Worm (Caenorhabditis elegans) whole organism, L3 larva: ENCODE results near the gene skat-1.

Experiments
- ceh-16 ChIP-seq: sonication (generic microtip); optimal IDR thresholded peaks from 2 replicates; lab custom pipeline; 2017; ENCODE audit warnings: missing biosample characterization, missing genetic modification characterization
- ceh-82 ChIP-seq: fragments of 150-350 bp; optimal IDR thresholded peaks from 2 replicates; lab custom pipeline; 2014; ENCODE audit warnings: missing biosample characterization, missing genetic modification characterization
- daf-12 ChIP-seq: fragments of 150-350 bp; optimal IDR thresholded peaks from 2 replicates; lab custom pipeline; 2014; ENCODE audit warnings: missing biosample characterization, missing genetic modification reagents, missing genetic modification characterization
- elt-3 ChIP-seq, 3 experiments: fragments of 150-350 bp in 1 of 3; sonication (generic microtip) in 2 of 3; optimal IDR thresholded peaks; 2 replicates in 2 of 3; 4 replicates in 1 of 3; lab custom pipeline; 2014 to 2017; ENCODE audit warnings: missing biosample characterization in 3 of 3, missing genetic modification characterization in 3 of 3
- fkh-2 ChIP-seq: fragments of 150-350 bp; optimal IDR thresholded peaks from 2 replicates; lab custom pipeline; 2014; ENCODE audit warnings: missing biosample characterization, missing genetic modification reagents, missing genetic modification characterization
- fos-1 ChIP-seq: fragments of 150-350 bp; optimal IDR thresholded peaks from 2 replicates; lab custom pipeline; 2014; ENCODE audit warnings: missing biosample characterization, missing genetic modification characterization
- mdl-1 ChIP-seq: fragments of 150-350 bp; optimal IDR thresholded peaks from 2 replicates; lab custom pipeline; 2014; ENCODE audit warnings: missing biosample characterization, missing genetic modification characterization
- nhr-237 ChIP-seq: fragments of 150-350 bp; optimal IDR thresholded peaks from 2 replicates; lab custom pipeline; 2014; ENCODE audit warnings: missing biosample characterization, missing genetic modification characterization
- nhr-76 ChIP-seq: fragments of 150-350 bp; sonication (generic microtip); optimal IDR thresholded peaks from 5 replicates; lab custom pipeline; 2014; ENCODE audit warnings: missing biosample characterization, missing genetic modification characterization
- sea-2 ChIP-seq: fragments of 150-350 bp; sonication (generic microtip); optimal IDR thresholded peaks from 4 replicates; lab custom pipeline; 2014; ENCODE audit warnings: missing biosample characterization, missing genetic modification reagents, missing genetic modification characterization
- snpc-4 ChIP-seq: fragments of 150-350 bp; optimal IDR thresholded peaks from 2 replicates; lab custom pipeline; 2014; ENCODE audit warnings: missing biosample characterization, missing genetic modification characterization
- tbx-2 ChIP-seq: sonication (generic microtip); optimal IDR thresholded peaks from 2 replicates; lab custom pipeline; 2016; ENCODE audit warnings: mild to moderate bottlenecking, missing genetic modification characterization, missing compliant biosample characterization
- unc-62 ChIP-seq: fragments of 150-350 bp; sonication (generic microtip); optimal IDR thresholded peaks from 4 replicates; lab custom pipeline; 2014; ENCODE audit warnings: missing biosample characterization, missing genetic modification reagents, missing genetic modification characterization

DNA sequence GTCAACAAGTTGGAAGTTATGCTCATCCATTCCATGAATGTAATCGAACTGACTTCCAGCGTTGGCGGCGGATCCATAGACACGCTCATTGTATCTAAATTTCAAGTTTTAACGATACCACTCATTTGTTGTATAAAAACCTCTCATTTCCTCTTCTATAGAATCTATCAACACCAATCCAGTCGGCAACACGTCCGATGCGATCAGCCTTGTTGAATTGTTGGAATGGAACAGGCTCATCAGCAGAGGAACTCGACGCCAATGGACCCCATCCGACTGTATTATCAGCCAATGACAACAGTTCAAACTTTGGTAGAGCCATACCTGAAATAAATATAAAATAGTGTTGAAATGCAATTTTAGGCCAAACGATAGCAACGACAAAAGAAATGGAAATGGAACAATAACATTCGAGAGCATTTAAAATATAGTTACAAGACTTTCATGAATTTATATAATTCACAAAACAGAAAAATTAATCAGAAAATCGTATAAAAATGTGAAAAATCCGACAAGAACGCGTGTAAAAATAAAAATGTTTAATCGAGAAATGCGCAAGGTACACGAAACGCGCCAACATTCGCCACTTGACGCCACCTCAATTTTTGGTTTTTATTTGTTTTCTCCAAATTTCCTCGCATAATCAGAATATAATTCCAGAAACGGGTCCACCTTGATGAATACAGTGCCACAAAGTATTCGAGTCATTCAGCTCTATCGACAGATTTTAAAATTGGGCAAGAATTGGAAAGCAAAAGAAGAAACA, 25.1 kb downstream of the skat-1 start, which contains the start of the genes eif-3.D and R08D7.4:
- TF ChIP-seq snpc-4 (tag; lab: Kevin White, UChicago): peak; percentile 59
- TF ChIP-seq tbx-2 (tag; lab: Kevin White, UChicago): no peak
- TF ChIP-seq fos-1 (tag; lab: Kevin White, UChicago): no peak
- no peak for TF ChIP-seq sea-2 (GFP tag; lab: Kevin White, UChicago)
- TF ChIP-seq ceh-82 (tag; lab: Kevin White, UChicago): no peak
- no peak for TF ChIP-seq unc-62 (GFP tag; lab: Kevin White, UChicago)
- no peak for TF ChIP-seq elt-3 (tag; optimal IDR thresholded peaks at IDR 0.05; lab: Kevin White, UChicago)
- no peak for TF ChIP-seq ceh-16 (tag; lab: Kevin White, UChicago)
- TF ChIP-seq fkh-2 (tag; lab: Kevin White, UChicago): no peak
- TF ChIP-seq nhr-76 (tag; lab: Kevin White, UChicago): no peak
- no peak for TF ChIP-seq nhr-237 (tag; lab: Kevin White, UChicago)
- TF ChIP-seq mdl-1 (tag; lab: Kevin White, UChicago): no peak
- no peak for TF ChIP-seq daf-12 (tag; lab: Kevin White, UChicago)
